Worm (Caenorhabditis elegans) whole organism, L2 larva: Measurements from ENCODE around the gene ZK673.11.

Experiments
- C34F6.9 ChIP-seq: fragments of 150-350 bp; optimal IDR thresholded peaks from 2 replicates; lab custom pipeline; 2014; ENCODE audit warnings: missing biosample characterization, missing genetic modification characterization
- F13H6.1 ChIP-seq: sonication (generic microtip); optimal IDR thresholded peaks from 2 replicates; lab custom pipeline; 2016; ENCODE audit warnings: missing genetic modification characterization, missing compliant biosample characterization
- R02D3.7 ChIP-seq: fragments of 150-350 bp; optimal IDR thresholded peaks from 2 replicates; lab custom pipeline; 2014; ENCODE audit warnings: missing biosample characterization, missing genetic modification characterization
- Y55F3AM.14 ChIP-seq: fragments of 200-800 bp; sonication (Bioruptor generic); optimal IDR thresholded peaks from 2 replicates; lab custom pipeline; 2018; ENCODE audit warnings: mild to moderate bottlenecking, missing genetic modification characterization, missing compliant biosample characterization
- ZK546.5 ChIP-seq: sonication (generic microtip); optimal IDR thresholded peaks from 2 replicates; lab custom pipeline; 2017; ENCODE audit warnings: missing biosample characterization, missing genetic modification characterization
- alr-1 ChIP-seq: fragments of 150-350 bp; optimal IDR thresholded peaks from 2 replicates; lab custom pipeline; 2014; ENCODE audit warnings: missing biosample characterization, missing genetic modification characterization
- aly-2 ChIP-seq: fragments of 150-350 bp; optimal IDR thresholded peaks from 2 replicates; lab custom pipeline; 2014; ENCODE audit warnings: missing biosample characterization, missing genetic modification characterization
- ama-1 ChIP-seq: fragments of 150-350 bp; optimal IDR thresholded peaks from 2 replicates; lab custom pipeline; 2018; ENCODE audit warnings: inconsistent platforms
- blmp-1 ChIP-seq: sonication (generic microtip); optimal IDR thresholded peaks from 2 replicates; lab custom pipeline; 2017; ENCODE audit warnings: missing genetic modification characterization, mild to moderate bottlenecking, missing compliant biosample characterization, antibody characterized with exemption, moderate library complexity; ENCODE audit not compliant: insufficient read depth
- ceh-16 ChIP-seq: fragments of 150-350 bp; optimal IDR thresholded peaks from 2 replicates; lab custom pipeline; 2014; ENCODE audit warnings: missing biosample characterization, missing genetic modification characterization
- ceh-82 ChIP-seq: fragments of 150-350 bp; optimal IDR thresholded peaks from 2 replicates; lab custom pipeline; 2014; ENCODE audit warnings: missing biosample characterization, missing genetic modification characterization
- crh-2 ChIP-seq: sonication (generic microtip); optimal IDR thresholded peaks from 2 replicates; lab custom pipeline; 2017; ENCODE audit warnings: missing biosample characterization, missing genetic modification characterization
- dmd-4 ChIP-seq: sonication (generic microtip); optimal IDR thresholded peaks from 2 replicates; lab custom pipeline; 2017; ENCODE audit warnings: missing biosample characterization, missing genetic modification characterization
- egl-27 ChIP-seq: sonication (generic microtip); optimal IDR thresholded peaks from 3 replicates; lab custom pipeline; 2017; ENCODE audit warnings: missing biosample characterization, missing genetic modification reagents, missing genetic modification characterization
- elt-1 ChIP-seq: fragments of 150-350 bp; optimal IDR thresholded peaks from 2 replicates; lab custom pipeline; 2014; ENCODE audit warnings: missing biosample characterization, missing genetic modification characterization
- elt-3 ChIP-seq: sonication (generic microtip); optimal IDR thresholded peaks from 2 replicates; lab custom pipeline; 2017; ENCODE audit warnings: missing biosample characterization, missing genetic modification characterization
- fos-1 ChIP-seq: fragments of 150-350 bp; optimal IDR thresholded peaks from 2 replicates; lab custom pipeline; 2014; ENCODE audit warnings: missing biosample characterization, missing genetic modification characterization
- gmeb-1 ChIP-seq: fragments of 150-350 bp; optimal IDR thresholded peaks from 2 replicates; lab custom pipeline; 2014; ENCODE audit warnings: missing biosample characterization, missing genetic modification characterization
- lin-11 ChIP-seq: fragments of 150-350 bp; sonication (generic microtip); optimal IDR thresholded peaks from 2 replicates; lab custom pipeline; 2014; ENCODE audit warnings: missing biosample characterization, missing genetic modification characterization, inconsistent platforms, mixed read lengths
- lin-13 ChIP-seq: fragments of 150-350 bp; optimal IDR thresholded peaks from 2 replicates; lab custom pipeline; 2014; ENCODE audit warnings: missing biosample characterization, missing genetic modification reagents, missing genetic modification characterization
- lin-39 ChIP-seq: fragments of 150-350 bp; optimal IDR thresholded peaks from 2 replicates; lab custom pipeline; 2014; ENCODE audit warnings: missing biosample characterization, missing genetic modification reagents, missing genetic modification characterization
- lsy-2 ChIP-seq, 2 experiments: fragments of 150-350 bp in 1 of 2; sonication (generic microtip) in 1 of 2; optimal IDR thresholded peaks; 2 replicates each; lab custom pipeline; 2014 to 2017; ENCODE audit warnings: missing biosample characterization in 2 of 2, missing genetic modification characterization in 2 of 2
- mab-5 ChIP-seq: fragments of 150-350 bp; optimal IDR thresholded peaks from 2 replicates; lab custom pipeline; 2014; ENCODE audit warnings: missing biosample characterization, missing genetic modification characterization
- mbf-1 ChIP-seq: sonication (generic microtip); optimal IDR thresholded peaks from 2 replicates; lab custom pipeline; 2017; ENCODE audit warnings: missing biosample characterization, missing genetic modification characterization
- mdl-1 ChIP-seq, 2 experiments: fragments of 150-350 bp in 1 of 2; sonication (generic microtip) in 1 of 2; optimal IDR thresholded peaks; 2 replicates each; lab custom pipeline; 2017; ENCODE audit warnings: missing biosample characterization in 2 of 2, missing genetic modification characterization in 2 of 2
- nhr-10 ChIP-seq: sonication (generic microtip); optimal IDR thresholded peaks from 2 replicates; lab custom pipeline; 2017; ENCODE audit warnings: missing biosample characterization, missing genetic modification characterization
- nhr-11 ChIP-seq: fragments of 150-350 bp; optimal IDR thresholded peaks from 2 replicates; lab custom pipeline; 2014; ENCODE audit warnings: missing biosample characterization, missing genetic modification characterization
- nhr-12 ChIP-seq: fragments of 150-350 bp; optimal IDR thresholded peaks from 2 replicates; lab custom pipeline; 2014; ENCODE audit warnings: missing biosample characterization, missing genetic modification characterization
- nhr-129 ChIP-seq: fragments of 150-350 bp; optimal IDR thresholded peaks from 2 replicates; lab custom pipeline; 2014; ENCODE audit warnings: missing biosample characterization, missing genetic modification characterization
- nhr-21 ChIP-seq: fragments of 150-350 bp; optimal IDR thresholded peaks from 2 replicates; lab custom pipeline; 2014; ENCODE audit warnings: missing biosample characterization, missing genetic modification characterization
- nhr-23 ChIP-seq: fragments of 150-350 bp; optimal IDR thresholded peaks from 2 replicates; lab custom pipeline; 2014; ENCODE audit warnings: missing biosample characterization, missing genetic modification reagents, missing genetic modification characterization
- nhr-237 ChIP-seq: fragments of 150-350 bp; optimal IDR thresholded peaks from 2 replicates; lab custom pipeline; 2014; ENCODE audit warnings: missing biosample characterization, missing genetic modification characterization
- nhr-25 ChIP-seq: fragments of 150-350 bp; sonication (generic microtip); optimal IDR thresholded peaks from 3 replicates; lab custom pipeline; 2014; ENCODE audit warnings: missing biosample characterization, missing genetic modification characterization
- nhr-6 ChIP-seq: fragments of 150-350 bp; optimal IDR thresholded peaks from 2 replicates; lab custom pipeline; 2014; ENCODE audit warnings: missing biosample characterization, missing genetic modification characterization
- nhr-77 ChIP-seq: fragments of 150-350 bp; optimal IDR thresholded peaks from 2 replicates; lab custom pipeline; 2014; ENCODE audit warnings: missing biosample characterization, missing genetic modification characterization
- peb-1 ChIP-seq: fragments of 150-350 bp; optimal IDR thresholded peaks from 2 replicates; lab custom pipeline; 2014; ENCODE audit warnings: missing biosample characterization, missing genetic modification characterization
- sem-4 ChIP-seq: fragments of 150-350 bp; optimal IDR thresholded peaks from 2 replicates; lab custom pipeline; 2014; ENCODE audit warnings: missing biosample characterization, missing genetic modification reagents, missing genetic modification characterization
- skn-1 ChIP-seq: sonication (generic microtip); optimal IDR thresholded peaks from 2 replicates; lab custom pipeline; 2017; ENCODE audit warnings: missing biosample characterization, missing genetic modification characterization
- sma-3 ChIP-seq: sonication (generic microtip); optimal IDR thresholded peaks from 2 replicates; lab custom pipeline; 2016; ENCODE audit warnings: missing genetic modification reagents, missing genetic modification characterization, missing compliant biosample characterization
- sma-9 ChIP-seq, 2 experiments: fragments of 150-350 bp in 1 of 2; sonication (generic microtip) in 1 of 2; optimal IDR thresholded peaks; 2 replicates each; lab custom pipeline; 2014 to 2016; ENCODE audit warnings: missing genetic modification characterization in 2 of 2, mild to moderate bottlenecking in 1 of 2, missing biosample characterization in 1 of 2, missing compliant biosample characterization in 1 of 2, missing genetic modification reagents in 1 of 2, moderate library complexity in 1 of 2
- snpc-4 ChIP-seq: fragments of 150-350 bp; optimal IDR thresholded peaks from 2 replicates; lab custom pipeline; 2014; ENCODE audit warnings: missing biosample characterization, missing genetic modification characterization
- unc-39 ChIP-seq: fragments of 150-350 bp; optimal IDR thresholded peaks from 2 replicates; lab custom pipeline; 2014; ENCODE audit warnings: missing biosample characterization, missing genetic modification characterization
- unc-55 ChIP-seq: fragments of 150-350 bp; sonication (generic microtip); optimal IDR thresholded peaks from 3 replicates; lab custom pipeline; 2014; ENCODE audit warnings: missing biosample characterization, missing genetic modification reagents, missing genetic modification characterization
- unc-62 ChIP-seq: fragments of 150-350 bp; optimal IDR thresholded peaks from 2 replicates; lab custom pipeline; 2014; ENCODE audit warnings: missing biosample characterization, missing genetic modification reagents, missing genetic modification characterization
- zag-1 ChIP-seq: fragments of 150-350 bp; optimal IDR thresholded peaks from 2 replicates; lab custom pipeline; 2014; ENCODE audit warnings: missing biosample characterization, missing genetic modification characterization
- ztf-1 ChIP-seq: fragments of 200-800 bp; sonication (Bioruptor generic); conservative IDR thresholded peaks from 2 replicates; pipeline ENCODE4 v1.3.6; 2022; ENCODE audit warnings: missing genetic modification characterization, missing compliant biosample characterization
- ztf-11 ChIP-seq: sonication (generic microtip); optimal IDR thresholded peaks from 2 replicates; lab custom pipeline; 2017; ENCODE audit warnings: missing biosample characterization, missing genetic modification characterization
- ztf-4 ChIP-seq: fragments of 150-350 bp; optimal IDR thresholded peaks from 2 replicates; lab custom pipeline; 2014; ENCODE audit warnings: missing biosample characterization, missing genetic modification characterization

Gene ZK673.11

DNA sequence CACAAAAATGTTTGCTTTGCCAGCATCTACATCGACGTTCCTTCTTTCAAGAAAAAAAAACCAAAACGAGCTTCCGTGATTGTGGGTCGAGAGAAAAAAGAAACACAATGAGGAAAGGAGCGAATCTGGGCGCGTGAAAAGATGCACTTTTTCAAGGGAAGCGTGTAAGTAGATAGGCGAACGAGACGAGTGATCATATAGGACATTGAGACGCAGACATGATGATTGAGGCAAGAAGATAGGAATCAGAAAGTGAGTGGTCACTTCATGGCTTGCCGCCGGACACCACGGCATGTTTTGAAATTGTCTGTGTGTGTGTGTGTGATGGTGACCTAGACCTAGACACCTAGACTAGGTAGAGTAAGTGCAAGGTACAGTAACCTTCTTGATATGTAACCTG lies 44.5 kb downstream of the ZK673.11 start:
- TF ChIP-seq lsy-2 (tag; optimal IDR thresholded peaks at IDR 0.05; lab: Kevin White, UChicago): peak in 1 of 2 experiments; percentile 73
- peak; percentile 51 for TF ChIP-seq crh-2 (tag; lab: Kevin White, UChicago)
- no peak for TF ChIP-seq unc-62 (GFP tag; lab: Kevin White, UChicago)
- no peak for TF ChIP-seq dmd-4
- TF ChIP-seq fos-1 (tag; lab: Kevin White, UChicago): peak; percentile 83
- TF ChIP-seq elt-1 (tag; lab: Kevin White, UChicago): no peak
- TF ChIP-seq ztf-4: no peak
- no peak for TF ChIP-seq nhr-23 (tag; lab: Kevin White, UChicago)
- TF ChIP-seq snpc-4: no peak
- TF ChIP-seq nhr-10 (tag; lab: Kevin White, UChicago): no peak
- TF ChIP-seq unc-55 (GFP tag; lab: Kevin White, UChicago): no peak
- TF ChIP-seq peb-1: no peak
- TF ChIP-seq sem-4: peak; percentile 83
- TF ChIP-seq F13H6.1 (tag; lab: Kevin White, UChicago): peak; percentile 89
- no peak for TF ChIP-seq ztf-11 (tag; lab: Kevin White, UChicago)
- TF ChIP-seq lin-13 (GFP tag; lab: Kevin White, UChicago): peak; percentile 25
- no peak for TF ChIP-seq nhr-237 (tag; lab: Kevin White, UChicago)
- TF ChIP-seq zag-1: peak; percentile 51
- no peak for TF ChIP-seq ama-1 (lab: Kevin White, UChicago)
- TF ChIP-seq nhr-12: no peak
- no peak for TF ChIP-seq nhr-6 (tag; lab: Kevin White, UChicago)
- no peak for TF ChIP-seq R02D3.7 (tag; lab: Kevin White, UChicago)
- peak; percentile 3 for TF ChIP-seq nhr-77 (tag; lab: Kevin White, UChicago)
- TF ChIP-seq nhr-25 (tag; lab: Kevin White, UChicago): peak; percentile 52
- TF ChIP-seq blmp-1 (tag; lab: Kevin White, UChicago): peak; percentile 95
- no peak for TF ChIP-seq ZK546.5 (tag; lab: Kevin White, UChicago)
- TF ChIP-seq ceh-16 (tag; lab: Kevin White, UChicago): peak; percentile 44
- no peak for TF ChIP-seq nhr-11
- TF ChIP-seq alr-1 (tag; lab: Kevin White, UChicago): no peak
- peak; percentile 60 for TF ChIP-seq C34F6.9 (tag; lab: Kevin White, UChicago)
- TF ChIP-seq lin-11 (tag; lab: Kevin White, UChicago): no peak
- TF ChIP-seq mab-5: no peak
- no peak for TF ChIP-seq ceh-82 (tag; lab: Kevin White, UChicago)
- TF ChIP-seq aly-2 (tag; lab: Kevin White, UChicago): no peak
- TF ChIP-seq skn-1: no peak
- no peak for TF ChIP-seq mbf-1
- TF ChIP-seq sma-3 (GFP tag; lab: Kevin White, UChicago): peak; percentile 59
- peak; percentile 75 for TF ChIP-seq nhr-21 (tag; lab: Kevin White, UChicago)
- TF ChIP-seq nhr-129: peak; percentile 66
- no peak for TF ChIP-seq unc-39 (tag; lab: Kevin White, UChicago)
- TF ChIP-seq ztf-1 (GFP tag; lab: Robert Waterston, UW): no peak
- no peak for TF ChIP-seq gmeb-1 (tag; lab: Kevin White, UChicago)
- no peak for TF ChIP-seq Y55F3AM.14 (GFP tag; lab: Kevin White, UChicago)
- peak; percentile 38 for TF ChIP-seq egl-27 (tag; lab: Kevin White, UChicago)
- TF ChIP-seq mdl-1 (tag; optimal IDR thresholded peaks at IDR 0.05; lab: Kevin White, UChicago): peak; percentile 49 to 69
- no peak for TF ChIP-seq elt-3 (tag; lab: Kevin White, UChicago)
- peak; percentile 82 for TF ChIP-seq sma-9 (GFP tag; optimal IDR thresholded peaks at IDR 0.05; lab: Kevin White, UChicago)
- no peak for TF ChIP-seq sma-9 (tag; optimal IDR thresholded peaks at IDR 0.05; lab: Kevin White, UChicago)
- no peak for TF ChIP-seq lin-39 (tag; lab: Kevin White, UChicago)
